Worm (Caenorhabditis elegans) whole organism, young adult: ENCODE results near the gene ZC449.5.

Source experiments
- B0019.2 ChIP-seq: fragments of 200-800 bp; sonication (Bioruptor generic); conservative IDR thresholded peaks from 2 replicates; pipeline ENCODE4 v1.3.6; 2022; ENCODE audit warnings: missing genetic modification reagents, missing genetic modification characterization, missing compliant biosample characterization
- C17E4.6 ChIP-seq: fragments of 200-800 bp; sonication (Bioruptor generic); IDR thresholded peaks from 2 replicates; pipeline ENCODE4 v1.3.6; 2022; ENCODE audit warnings: missing genetic modification reagents, missing genetic modification characterization, missing compliant biosample characterization
- ama-1 ChIP-seq, 3 experiments: fragments of 150-350 bp in 1 of 3; sonication (generic microtip) in 2 of 3; optimal IDR thresholded peaks; 2 replicates each; lab custom pipeline; 2014 to 2018; ENCODE audit warnings: missing biosample characterization in 2 of 3, missing genetic modification characterization in 2 of 3, missing genetic modification reagents in 2 of 3
- aptf-3 ChIP-seq: fragments of 200-800 bp; sonication (Bioruptor generic); IDR thresholded peaks from 2 replicates; pipeline ENCODE4 v1.3.6; 2022; ENCODE audit warnings: missing genetic modification characterization, missing compliant biosample characterization
- attf-6 ChIP-seq: fragments of 200-800 bp; sonication (Bioruptor generic); IDR thresholded peaks from 2 replicates; pipeline ENCODE4 v1.3.6; 2022; ENCODE audit warnings: missing genetic modification reagents, missing genetic modification characterization, missing compliant biosample characterization
- nfya-1 ChIP-seq: sonication (generic microtip); optimal IDR thresholded peaks from 2 replicates; lab custom pipeline; 2017; ENCODE audit warnings: antibody characterized with exemption, missing compliant biosample characterization, missing genetic modification characterization, borderline replicate concordance; ENCODE audit not compliant: insufficient read depth
- nhr-90 ChIP-seq: sonication (generic microtip); optimal IDR thresholded peaks from 2 replicates; lab custom pipeline; 2016; ENCODE audit warnings: missing genotype, mild to moderate bottlenecking, missing genetic modification characterization, missing compliant biosample characterization

- TF ChIP-seq ama-1 (optimal IDR thresholded peaks at IDR 0.05; lab: Kevin White, UChicago) (no peak), ama-1 (GFP tag; optimal IDR thresholded peaks at IDR 0.05; lab: Kevin White, UChicago) (no peak), nfya-1 (tag; lab: Kevin White, UChicago) (no peak), aptf-3 (GFP tag; lab: Robert Waterston, UW) (no peak), B0019.2 (GFP tag; lab: Robert Waterston, UW) (no peak), C17E4.6 (GFP tag; lab: Robert Waterston, UW) (no peak), attf-6 (GFP tag; lab: Robert Waterston, UW) (no peak), nhr-90 (tag; lab: Kevin White, UChicago) (no peak)
Measured at ce11 chrX:5027923-5028592, 9.5 kb downstream of the ZC449.5 start.
